Worm (Caenorhabditis elegans) whole organism, mixed stage, embryonic: Measurements from ENCODE around the gene cyn-9.

Source experiments
- blmp-1 ChIP-seq: fragments of 150-350 bp; optimal IDR thresholded peaks from 2 replicates; lab custom pipeline; 2014; ENCODE audit warnings: missing biosample characterization, missing genetic modification characterization
- ceh-39 ChIP-seq: fragments of 150-350 bp; optimal IDR thresholded peaks from 2 replicates; lab custom pipeline; 2014; ENCODE audit warnings: missing biosample characterization, missing genetic modification characterization
- ces-1 ChIP-seq: fragments of 150-350 bp; optimal IDR thresholded peaks from 2 replicates; lab custom pipeline; 2014; ENCODE audit warnings: missing biosample characterization, missing genetic modification reagents, missing genetic modification characterization
- elt-1 ChIP-seq: sonication (generic microtip); optimal IDR thresholded peaks from 2 replicates; lab custom pipeline; 2017; ENCODE audit warnings: missing genetic modification characterization, mild to moderate bottlenecking, missing compliant biosample characterization, antibody characterized with exemption, moderate library complexity, borderline replicate concordance; ENCODE audit not compliant: insufficient read depth
- elt-3 ChIP-seq: fragments of 150-350 bp; optimal IDR thresholded peaks from 2 replicates; lab custom pipeline; 2014; ENCODE audit warnings: missing biosample characterization, missing genetic modification characterization
- lin-13 ChIP-seq: fragments of 150-350 bp; optimal IDR thresholded peaks from 2 replicates; lab custom pipeline; 2014; ENCODE audit warnings: missing biosample characterization, missing genetic modification characterization
- lsy-2 ChIP-seq: fragments of 150-350 bp; optimal IDR thresholded peaks from 2 replicates; lab custom pipeline; 2014; ENCODE audit warnings: missing biosample characterization, missing genetic modification characterization
- mep-1 ChIP-seq: fragments of 150-350 bp; optimal IDR thresholded peaks from 2 replicates; lab custom pipeline; 2017; ENCODE audit warnings: missing biosample characterization, missing genetic modification reagents, missing genetic modification characterization, inconsistent platforms
- nhr-28 ChIP-seq: fragments of 150-350 bp; optimal IDR thresholded peaks from 2 replicates; lab custom pipeline; 2014; ENCODE audit warnings: missing biosample characterization, missing genetic modification characterization
- nhr-76 ChIP-seq: sonication (generic microtip); optimal IDR thresholded peaks from 2 replicates; lab custom pipeline; 2017; ENCODE audit warnings: missing biosample characterization, missing genetic modification characterization
- pha-4 ChIP-seq: fragments of 150-350 bp; optimal IDR thresholded peaks from 2 replicates; lab custom pipeline; 2018; ENCODE audit warnings: missing biosample characterization, missing genetic modification reagents, missing genetic modification characterization
- unc-39 ChIP-seq: fragments of 150-350 bp; optimal IDR thresholded peaks from 2 replicates; lab custom pipeline; 2014; ENCODE audit warnings: missing biosample characterization, missing genetic modification characterization
- unc-62 ChIP-seq: fragments of 150-350 bp; optimal IDR thresholded peaks from 2 replicates; lab custom pipeline; 2014; ENCODE audit warnings: missing biosample characterization, missing genetic modification reagents, missing genetic modification characterization
- ztf-11 ChIP-seq: fragments of 150-350 bp; optimal IDR thresholded peaks from 2 replicates; lab custom pipeline; 2014; ENCODE audit warnings: missing biosample characterization, missing genetic modification characterization

DNA sequence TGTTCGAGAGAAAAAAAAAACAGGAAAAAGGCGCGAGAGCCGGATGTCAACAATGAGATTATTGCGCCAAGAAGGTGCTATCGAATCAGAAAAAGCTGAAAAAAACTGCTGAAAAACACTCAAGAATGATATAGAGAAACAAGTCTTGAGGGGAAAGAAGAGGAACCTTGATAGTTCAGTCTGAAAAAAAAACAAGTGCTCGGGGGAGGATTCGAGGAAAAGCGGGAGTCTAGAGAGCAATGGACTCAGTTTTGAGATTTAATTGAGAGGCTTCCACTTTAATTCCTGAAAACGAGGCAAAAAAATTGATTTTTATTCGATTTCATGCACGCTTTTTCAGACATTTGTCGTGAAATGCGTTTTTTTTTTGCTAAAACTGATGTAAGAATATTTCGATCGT is 4.9 kb downstream of the cyn-9 start, which contains the start of gene npr-15:
- TF ChIP-seq ztf-11 (no peak), lsy-2 (tag; lab: Kevin White, UChicago) (no peak), elt-1 (tag; lab: Kevin White, UChicago) (no peak), ceh-39 (no peak), lin-13 (tag; lab: Kevin White, UChicago) (no peak), elt-3 (tag; lab: Kevin White, UChicago) (no peak), nhr-76 (tag; lab: Kevin White, UChicago) (no peak), nhr-28 (tag; lab: Kevin White, UChicago) (no peak), unc-39 (tag; lab: Kevin White, UChicago) (no peak), pha-4 (tag; lab: Kevin White, UChicago) (no peak), unc-62 (no peak), mep-1 (tag; lab: Kevin White, UChicago) (no peak), blmp-1 (tag; lab: Kevin White, UChicago) (no peak), ces-1 (no peak)
